Worm (Caenorhabditis elegans) whole organism, mixed stage, embryonic: Measurements from ENCODE around the gene ZK809.1.

Experiments used
- M03D4.4 ChIP-seq: sonication (generic microtip); optimal IDR thresholded peaks from 2 replicates; lab custom pipeline; 2017; ENCODE audit warnings: mild to moderate bottlenecking, missing genetic modification characterization, missing compliant biosample characterization
- bed-3 ChIP-seq: fragments of 200-800 bp; sonication (Bioruptor generic); optimal IDR thresholded peaks from 3 replicates; lab custom pipeline; 2018; ENCODE audit warnings: mild to moderate bottlenecking, missing genetic modification characterization, moderate library complexity, missing compliant biosample characterization
- blmp-1 ChIP-seq: fragments of 150-350 bp; optimal IDR thresholded peaks from 2 replicates; lab custom pipeline; 2014; ENCODE audit warnings: missing biosample characterization, missing genetic modification characterization
- ceh-39 ChIP-seq: fragments of 150-350 bp; optimal IDR thresholded peaks from 2 replicates; lab custom pipeline; 2014; ENCODE audit warnings: missing biosample characterization, missing genetic modification characterization
- ceh-43 ChIP-seq: fragments of 200-800 bp; sonication (Bioruptor generic); optimal IDR thresholded peaks from 2 replicates; lab custom pipeline; 2018; ENCODE audit warnings: mild to moderate bottlenecking, missing genetic modification characterization, moderate library complexity, missing compliant biosample characterization
- ceh-83 ChIP-seq: fragments of 200-800 bp; sonication (Bioruptor generic); optimal IDR thresholded peaks from 2 replicates; lab custom pipeline; 2018; ENCODE audit warnings: mild to moderate bottlenecking, missing genetic modification characterization, missing compliant biosample characterization
- ces-1 ChIP-seq: fragments of 150-350 bp; optimal IDR thresholded peaks from 2 replicates; lab custom pipeline; 2014; ENCODE audit warnings: missing biosample characterization, missing genetic modification reagents, missing genetic modification characterization
- cnd-1 ChIP-seq: fragments of 200-800 bp; sonication (Bioruptor generic); optimal IDR thresholded peaks from 2 replicates; lab custom pipeline; 2018; ENCODE audit warnings: mild to moderate bottlenecking, missing genetic modification characterization, missing compliant biosample characterization
- drap-1 ChIP-seq: fragments of 200-800 bp; sonication (Bioruptor generic); optimal IDR thresholded peaks from 3 replicates; lab custom pipeline; 2018; ENCODE audit warnings: mild to moderate bottlenecking, missing genetic modification characterization, missing compliant biosample characterization
- elt-1 ChIP-seq: sonication (generic microtip); optimal IDR thresholded peaks from 2 replicates; lab custom pipeline; 2017; ENCODE audit warnings: missing genetic modification characterization, mild to moderate bottlenecking, missing compliant biosample characterization, antibody characterized with exemption, moderate library complexity, borderline replicate concordance; ENCODE audit not compliant: insufficient read depth
- elt-3 ChIP-seq: fragments of 150-350 bp; optimal IDR thresholded peaks from 2 replicates; lab custom pipeline; 2014; ENCODE audit warnings: missing biosample characterization, missing genetic modification characterization
- flh-1 ChIP-seq: fragments of 200-800 bp; sonication (Bioruptor generic); optimal IDR thresholded peaks from 2 replicates; lab custom pipeline; 2018; ENCODE audit warnings: mild to moderate bottlenecking, missing genetic modification characterization, moderate library complexity, missing compliant biosample characterization
- ham-2 ChIP-seq: fragments of 200-800 bp; sonication (Bioruptor generic); optimal IDR thresholded peaks from 2 replicates; lab custom pipeline; 2018; ENCODE audit warnings: mild to moderate bottlenecking, missing genetic modification characterization, missing compliant biosample characterization
- hlh-1 ChIP-seq: fragments of 150-350 bp; optimal IDR thresholded peaks from 2 replicates; lab custom pipeline; 2014; ENCODE audit warnings: missing biosample characterization, missing genetic modification reagents, missing genetic modification characterization
- lin-13 ChIP-seq: fragments of 150-350 bp; optimal IDR thresholded peaks from 2 replicates; lab custom pipeline; 2014; ENCODE audit warnings: missing biosample characterization, missing genetic modification characterization
- lin-32 ChIP-seq: fragments of 200-800 bp; sonication (Bioruptor generic); optimal IDR thresholded peaks from 2 replicates; lab custom pipeline; 2018; ENCODE audit warnings: mild to moderate bottlenecking, missing genetic modification characterization, missing compliant biosample characterization
- lsy-2 ChIP-seq: fragments of 150-350 bp; optimal IDR thresholded peaks from 2 replicates; lab custom pipeline; 2014; ENCODE audit warnings: missing biosample characterization, missing genetic modification characterization
- mep-1 ChIP-seq: fragments of 150-350 bp; optimal IDR thresholded peaks from 2 replicates; lab custom pipeline; 2017; ENCODE audit warnings: missing biosample characterization, missing genetic modification reagents, missing genetic modification characterization, inconsistent platforms
- mls-2 ChIP-seq: sonication (generic microtip); optimal IDR thresholded peaks from 2 replicates; lab custom pipeline; 2016; ENCODE audit warnings: mild to moderate bottlenecking, missing genetic modification characterization, moderate library complexity, missing compliant biosample characterization
- nhr-12 ChIP-seq: fragments of 150-350 bp; optimal IDR thresholded peaks from 2 replicates; lab custom pipeline; 2014; ENCODE audit warnings: missing biosample characterization, missing genetic modification characterization
- nhr-2 ChIP-seq: fragments of 150-350 bp; optimal IDR thresholded peaks from 2 replicates; lab custom pipeline; 2014; ENCODE audit warnings: missing biosample characterization, missing genetic modification characterization
- nhr-237 ChIP-seq: fragments of 150-350 bp; optimal IDR thresholded peaks from 2 replicates; lab custom pipeline; 2014; ENCODE audit warnings: missing biosample characterization, missing genetic modification characterization
- nhr-28 ChIP-seq: fragments of 150-350 bp; optimal IDR thresholded peaks from 2 replicates; lab custom pipeline; 2014; ENCODE audit warnings: missing biosample characterization, missing genetic modification characterization
- nhr-76 ChIP-seq: sonication (generic microtip); optimal IDR thresholded peaks from 2 replicates; lab custom pipeline; 2017; ENCODE audit warnings: missing biosample characterization, missing genetic modification characterization
- pha-4 ChIP-seq: fragments of 150-350 bp; optimal IDR thresholded peaks from 2 replicates; lab custom pipeline; 2018; ENCODE audit warnings: missing biosample characterization, missing genetic modification reagents, missing genetic modification characterization
- sem-2 ChIP-seq: fragments of 200-800 bp; sonication (Bioruptor generic); optimal IDR thresholded peaks from 2 replicates; lab custom pipeline; 2018; ENCODE audit warnings: mild to moderate bottlenecking, missing genetic modification characterization, missing compliant biosample characterization
- snpc-4 ChIP-seq: fragments of 150-350 bp; optimal IDR thresholded peaks from 2 replicates; lab custom pipeline; 2014; ENCODE audit warnings: missing biosample characterization, missing genetic modification characterization
- sptf-1 ChIP-seq: sonication (generic microtip); optimal IDR thresholded peaks from 2 replicates; lab custom pipeline; 2017; ENCODE audit warnings: mild to moderate bottlenecking, missing genetic modification characterization, moderate library complexity, missing compliant biosample characterization
- tbx-8 ChIP-seq: fragments of 200-800 bp; sonication (Bioruptor generic); optimal IDR thresholded peaks from 2 replicates; lab custom pipeline; 2018; ENCODE audit warnings: mild to moderate bottlenecking, missing genetic modification characterization, moderate library complexity, missing compliant biosample characterization
- unc-120 ChIP-seq: sonication (generic microtip); optimal IDR thresholded peaks from 2 replicates; lab custom pipeline; 2017; ENCODE audit warnings: missing genetic modification characterization, missing compliant biosample characterization; ENCODE audit not compliant: poor library complexity, severe bottlenecking
- unc-39 ChIP-seq: fragments of 150-350 bp; optimal IDR thresholded peaks from 2 replicates; lab custom pipeline; 2014; ENCODE audit warnings: missing biosample characterization, missing genetic modification characterization
- unc-62 ChIP-seq: fragments of 150-350 bp; optimal IDR thresholded peaks from 2 replicates; lab custom pipeline; 2014; ENCODE audit warnings: missing biosample characterization, missing genetic modification reagents, missing genetic modification characterization
- zip-8 ChIP-seq: fragments of 150-350 bp; optimal IDR thresholded peaks from 2 replicates; lab custom pipeline; 2014; ENCODE audit warnings: missing biosample characterization, missing genetic modification characterization
- ztf-11 ChIP-seq: fragments of 150-350 bp; optimal IDR thresholded peaks from 2 replicates; lab custom pipeline; 2014; ENCODE audit warnings: missing biosample characterization, missing genetic modification characterization

Gene ZK809.1

ce11 chrIV:11601721-11602405, 40.0 kb upstream of the ZK809.1 start:
- peak; percentile 39 for TF ChIP-seq M03D4.4 (tag; lab: Kevin White, UChicago)
- TF ChIP-seq mls-2 (tag; lab: Kevin White, UChicago) = peak; percentile 32
- peak; percentile 18 for TF ChIP-seq elt-1
- no peak for TF ChIP-seq tbx-8 (GFP tag; lab: Kevin White, UChicago)
- TF ChIP-seq ceh-83 (GFP tag; lab: Kevin White, UChicago) = no peak
- no peak for TF ChIP-seq flh-1 (GFP tag; lab: Kevin White, UChicago)
- peak; percentile 39 for TF ChIP-seq hlh-1 (tag; lab: Kevin White, UChicago)
- peak; percentile 22 for TF ChIP-seq ces-1
- TF ChIP-seq blmp-1 = no peak
- TF ChIP-seq unc-39 (tag; lab: Kevin White, UChicago) = no peak
- TF ChIP-seq sptf-1 (tag; lab: Kevin White, UChicago) = peak; percentile 17
- peak; percentile 91 for TF ChIP-seq lsy-2 (tag; lab: Kevin White, UChicago)
- TF ChIP-seq snpc-4 = no peak
- TF ChIP-seq unc-120 (tag; lab: Kevin White, UChicago) = peak; percentile 19
- TF ChIP-seq unc-62 (GFP tag; lab: Kevin White, UChicago) = peak; percentile 38
- TF ChIP-seq lin-13 (tag; lab: Kevin White, UChicago) = peak; percentile 52
- TF ChIP-seq pha-4 (tag; lab: Kevin White, UChicago) = peak; percentile 49
- TF ChIP-seq ceh-39 (tag; lab: Kevin White, UChicago) = peak; percentile 8
- TF ChIP-seq lin-32 (GFP tag; lab: Kevin White, UChicago) = no peak
- no peak for TF ChIP-seq nhr-28 (tag; lab: Kevin White, UChicago)
- TF ChIP-seq sem-2 (GFP tag; lab: Kevin White, UChicago) = no peak
- peak; percentile 80 for TF ChIP-seq mep-1 (tag; lab: Kevin White, UChicago)
- TF ChIP-seq ceh-43 (GFP tag; lab: Kevin White, UChicago) = no peak
- peak; percentile 33 for TF ChIP-seq drap-1
- TF ChIP-seq, all 35 proteins: peak for 14

ce11 chrIV:11602498-11603068, 39.3 kb upstream of the ZK809.1 start, which contains the start of gene rps-11:
Gene rps-11, plus strand, starts transcription at chrIV:11602641.
- TF ChIP-seq unc-39 (tag; lab: Kevin White, UChicago) (no peak), elt-1 (no peak), unc-120 (tag; lab: Kevin White, UChicago) (no peak), sptf-1 (tag; lab: Kevin White, UChicago) (no peak), lin-32 (GFP tag; lab: Kevin White, UChicago) (no peak), lsy-2 (tag; lab: Kevin White, UChicago) (no peak), elt-3 (tag; lab: Kevin White, UChicago) (no peak), tbx-8 (GFP tag; lab: Kevin White, UChicago) (no peak), ceh-39 (tag; lab: Kevin White, UChicago) (no peak), cnd-1 (no peak)

- TF ChIP-seq unc-120 (tag; lab: Kevin White, UChicago) (no peak), nhr-76 (tag; lab: Kevin White, UChicago) (no peak), unc-39 (tag; lab: Kevin White, UChicago) (no peak), nhr-12 (tag; lab: Kevin White, UChicago) (no peak), lin-13 (tag; lab: Kevin White, UChicago) (no peak), elt-3 (tag; lab: Kevin White, UChicago) (no peak), sptf-1 (tag; lab: Kevin White, UChicago) (no peak), ztf-11 (tag; lab: Kevin White, UChicago) (no peak), ham-2 (no peak), zip-8 (tag; lab: Kevin White, UChicago) (no peak)
Observed at ce11 chrIV:11603265-11603840, 38.5 kb upstream of the ZK809.1 start.

- peak; percentile 12 for TF ChIP-seq nhr-237 (tag; lab: Kevin White, UChicago)
- TF ChIP-seq drap-1 = no peak
- peak; percentile 10 for TF ChIP-seq flh-1 (GFP tag; lab: Kevin White, UChicago)
- peak; percentile 42 for TF ChIP-seq bed-3 (GFP tag; lab: Kevin White, UChicago)
- no peak for TF ChIP-seq lin-13 (tag; lab: Kevin White, UChicago)
- no peak for TF ChIP-seq zip-8 (tag; lab: Kevin White, UChicago)
- no peak for TF ChIP-seq tbx-8 (GFP tag; lab: Kevin White, UChicago)
- peak; percentile 19 for TF ChIP-seq unc-120 (tag; lab: Kevin White, UChicago)
- peak; percentile 75 for TF ChIP-seq mep-1 (tag; lab: Kevin White, UChicago)
- no peak for TF ChIP-seq ztf-11 (tag; lab: Kevin White, UChicago)
- peak; percentile 17 for TF ChIP-seq elt-1
- peak; percentile 42 for TF ChIP-seq lsy-2 (tag; lab: Kevin White, UChicago)
- peak; percentile 36 for TF ChIP-seq pha-4 (tag; lab: Kevin White, UChicago)
- no peak for TF ChIP-seq nhr-2 (tag; lab: Kevin White, UChicago)
- peak; percentile 39 for TF ChIP-seq sem-2 (GFP tag; lab: Kevin White, UChicago)
- no peak for TF ChIP-seq unc-62 (GFP tag; lab: Kevin White, UChicago)
- peak; percentile 57 for TF ChIP-seq M03D4.4 (tag; lab: Kevin White, UChicago)
- no peak for TF ChIP-seq blmp-1
- TF ChIP-seq sptf-1 (tag; lab: Kevin White, UChicago) = peak; percentile 58
- no peak for TF ChIP-seq ceh-39 (tag; lab: Kevin White, UChicago)
- TF ChIP-seq nhr-12 (tag; lab: Kevin White, UChicago) = no peak
- TF ChIP-seq unc-39 (tag; lab: Kevin White, UChicago) = no peak
- peak; percentile 69 for TF ChIP-seq ceh-43 (GFP tag; lab: Kevin White, UChicago)
- TF ChIP-seq hlh-1 (tag; lab: Kevin White, UChicago) = peak; percentile 71
- TF ChIP-seq ces-1 = peak; percentile 40
Observed at ce11 chrIV:11604909-11605308, 37.0 kb upstream of the ZK809.1 start, which contains the start of the genes ragc-1 and Y24F12A.1. Gene ragc-1, minus strand, starts transcription at chrIV:11604933. Gene Y24F12A.1, plus strand, starts transcription at chrIV:11605254.
